Fruit fly (Drosophila melanogaster): Measurements from ENCODE around the gene CG31087.

- TF ChIP-seq Snoo (tag; optimal IDR thresholded peaks at IDR 0.05) (no peak), CG10348 (GFP tag; IDR thresholded peaks at IDR 0.05) (no peak), CG34367 (tag; optimal IDR thresholded peaks at IDR 0.05) (no peak), EcR (GFP tag; optimal IDR thresholded peaks at IDR 0.05) (no peak), CG12605 (GFP tag; IDR thresholded peaks at IDR 0.05) (no peak), CG9948 (tag; optimal IDR thresholded peaks at IDR 0.05) (no peak)
These were observed 38.4 kb downstream of the CG31087 start for dm6 chr3R:25275276-25275675.

All from whole organism, pupa.